Fruit fly (Drosophila melanogaster) whole organism, larva: Measurements from ENCODE around the gene mRpL2.

Experiments used
- noc ChIP-seq: fragments of 200-800 bp; sonication (Bioruptor generic); optimal IDR thresholded peaks from 3 replicates; lab custom pipeline; 2019; ENCODE audit warnings: missing biosample characterization, mild to moderate bottlenecking, missing genetic modification characterization, moderate library complexity

mRpL2 gene

DNA sequence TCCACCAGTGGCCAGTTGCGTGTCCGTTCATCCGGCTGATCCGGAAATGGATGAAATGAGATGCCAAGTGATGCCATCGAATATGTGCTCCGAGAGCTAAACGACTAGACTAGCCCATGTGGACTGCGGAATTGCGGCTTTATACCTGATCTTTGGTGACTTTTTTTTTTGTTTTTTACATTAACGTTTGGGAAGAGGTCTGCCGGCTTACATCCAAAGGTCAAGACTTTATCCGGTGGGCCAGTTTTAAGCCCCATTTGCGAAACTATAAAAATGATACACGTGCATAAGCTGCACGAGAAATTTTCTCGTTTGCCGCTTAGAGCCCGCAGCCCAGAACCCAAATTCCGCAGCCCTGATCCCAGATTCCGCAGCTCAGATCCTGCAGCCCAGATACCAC, 17.7 kb upstream of the mRpL2 start, which contains the start of gene Elo68alpha:
Elo68alpha (minus strand) TSS at position 101 of the 400 bp plus-strand sequence.
- TF ChIP-seq noc (tag; lab: Kevin White, UChicago) = no peak

DNA sequence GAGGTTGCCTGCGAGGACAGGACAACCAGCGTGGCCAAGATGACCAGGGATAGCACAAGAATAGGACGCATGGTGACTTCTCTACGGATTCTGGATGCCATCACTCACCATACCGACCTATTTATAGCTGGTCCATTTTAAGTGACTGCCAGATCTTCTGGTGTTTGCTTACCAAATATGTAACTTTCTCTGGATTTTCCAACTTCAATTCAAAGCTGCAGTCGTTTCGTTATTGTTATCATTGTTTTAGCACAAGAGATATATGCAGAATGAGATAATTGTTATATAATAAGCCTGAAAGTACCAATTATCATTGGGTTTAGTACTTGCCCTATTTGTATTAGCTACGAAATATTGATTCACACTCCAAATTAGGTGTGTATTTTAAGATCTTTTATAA, 16.9 kb upstream of the mRpL2 start, which contains the start of gene CG32071:
CG32071 (minus strand) TSS at position 101 of the 400 bp plus-strand sequence.
- no peak for TF ChIP-seq noc (tag; lab: Kevin White, UChicago)

DNA sequence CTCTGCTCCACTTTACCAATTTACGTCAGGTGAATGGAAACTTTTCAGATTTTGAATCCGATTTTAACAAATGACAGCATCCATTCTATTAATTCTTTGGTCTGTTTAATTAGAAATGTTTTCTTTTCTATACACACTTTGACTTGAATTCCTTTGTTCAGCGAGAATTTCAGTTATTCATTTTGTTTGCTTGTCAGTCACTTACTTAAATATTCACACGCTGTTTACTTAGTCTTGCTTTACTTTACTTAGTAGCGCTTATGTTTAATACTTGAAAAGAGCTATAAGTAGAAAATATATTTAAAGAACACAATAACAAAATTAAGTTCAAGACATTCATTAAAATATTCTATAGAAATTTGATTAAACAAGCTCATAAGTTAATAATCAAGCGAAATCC, 13.2 kb upstream of the mRpL2 start, which contains the start of gene CG32073:
CG32073 (minus strand) TSS at position 151 of the 400 bp plus-strand sequence.
- TF ChIP-seq noc (tag; lab: Kevin White, UChicago) = no peak

DNA sequence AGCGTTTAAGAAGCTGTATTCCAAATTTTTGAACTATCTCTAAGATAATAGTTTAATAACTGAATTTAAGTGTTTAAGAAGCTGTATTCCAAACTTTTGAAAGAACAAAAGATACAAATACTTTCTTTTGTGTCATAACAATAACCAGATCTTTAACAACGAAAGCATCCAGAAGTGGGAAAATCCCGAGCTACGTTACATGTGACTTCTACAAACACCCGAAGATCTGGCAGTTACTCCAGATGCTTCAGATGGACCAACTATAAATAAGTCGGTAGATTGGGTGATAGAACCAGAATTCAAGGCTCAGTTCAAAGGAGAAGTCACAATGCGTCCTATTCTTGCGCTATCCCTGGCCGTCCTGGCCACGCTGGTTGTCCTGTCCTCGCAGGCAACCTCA, 12.7 kb upstream of the mRpL2 start, which contains the start of gene CG12522:
CG12522 (plus strand) TSS at position 301 of the 400 bp plus-strand sequence.
- TF ChIP-seq noc (tag; lab: Kevin White, UChicago) = no peak

DNA sequence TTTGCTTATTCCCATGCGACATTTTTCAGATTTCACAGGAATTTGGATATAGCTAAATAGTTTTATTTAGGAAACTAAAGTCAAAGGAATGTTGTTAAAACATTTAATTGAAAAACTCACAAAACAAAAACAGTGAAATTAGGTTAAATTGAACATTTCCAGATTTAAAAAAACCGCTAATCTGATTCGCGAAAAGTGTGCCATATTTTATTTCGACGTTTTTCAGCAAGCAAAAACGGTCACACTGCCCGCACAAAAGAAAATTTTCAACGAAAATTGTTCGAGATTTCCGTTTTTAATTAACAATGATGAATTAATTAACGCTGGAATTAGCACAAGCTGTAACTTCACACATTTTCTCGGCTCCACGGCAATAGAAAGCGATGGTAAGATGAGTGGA, 11.2 kb upstream of the mRpL2 start, which contains the start of the genes CG34012 and emei:
CG34012 (minus strand) TSS at position 52 of the 400 bp plus-strand sequence.
emei (plus strand) TSS at position 237 of the 400 bp plus-strand sequence.
- TF ChIP-seq noc (tag; lab: Kevin White, UChicago) = no peak

DNA sequence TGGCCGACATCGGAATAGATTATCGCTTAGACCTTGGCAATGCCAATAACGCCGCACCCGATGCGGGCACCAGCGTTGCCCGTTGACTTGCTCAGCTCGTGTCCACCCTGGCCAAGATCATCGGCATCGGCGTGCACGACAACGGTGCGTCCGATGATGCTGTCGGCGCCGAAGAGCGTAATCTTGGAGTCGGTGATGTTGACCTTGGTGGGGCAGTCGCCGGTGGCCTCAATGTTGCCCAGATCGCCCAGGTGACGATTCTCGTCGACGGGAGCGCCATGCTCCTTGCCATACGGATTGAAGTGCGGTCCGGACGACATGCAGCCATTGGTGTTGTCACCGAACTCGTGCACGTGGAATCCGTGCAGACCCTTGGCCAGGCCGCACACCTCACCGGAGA, 8.2 kb upstream of the mRpL2 start:
- TF ChIP-seq noc (tag; lab: Kevin White, UChicago) = no peak

DNA sequence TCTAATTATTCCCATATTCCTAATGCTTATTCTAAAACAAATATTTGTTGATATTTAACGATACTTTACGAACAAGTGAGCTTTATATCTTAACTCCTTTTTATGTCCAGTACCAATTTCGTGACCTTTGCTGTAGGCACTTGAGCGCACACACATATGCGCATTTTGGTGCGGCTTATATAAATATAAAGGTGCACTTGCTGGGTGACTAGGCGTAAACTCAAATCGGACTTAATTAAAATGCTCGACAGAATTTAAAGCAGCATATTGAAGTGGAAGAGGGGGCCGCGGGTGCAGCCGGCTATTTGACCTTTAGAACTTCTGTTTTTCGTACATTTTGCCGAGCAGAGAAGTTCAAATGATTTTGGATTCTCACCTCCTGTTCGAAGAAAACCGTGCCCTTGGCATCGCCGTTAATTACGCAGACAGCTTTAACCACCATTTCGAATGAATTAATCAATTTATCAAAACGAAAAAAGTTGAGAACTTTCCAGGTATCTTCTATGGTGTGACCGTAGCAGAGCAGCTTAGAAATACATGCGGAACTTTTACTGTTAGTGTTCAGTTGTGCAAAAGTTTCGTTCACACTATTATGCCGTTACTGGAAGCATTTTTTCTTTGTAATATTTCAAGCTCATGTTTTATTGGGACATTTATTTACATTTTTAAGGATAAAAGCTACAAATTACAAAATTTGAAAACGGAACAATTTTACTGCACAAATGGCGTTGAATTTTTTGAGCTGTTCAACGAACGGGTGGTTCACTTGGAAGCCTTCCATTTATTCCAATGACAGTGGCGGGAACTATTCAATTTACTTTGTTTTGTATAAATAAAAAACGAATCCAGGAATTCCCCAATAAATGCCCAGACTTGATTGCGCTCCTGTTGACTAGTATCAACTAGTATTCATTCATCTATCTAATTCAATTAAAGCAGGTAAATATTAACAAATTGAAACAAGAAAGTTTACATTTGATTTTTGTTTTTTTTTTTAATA, 7.1 kb upstream of the mRpL2 start, which contains the start of gene Sod1:
Sod1 (minus strand) TSS at position 543 of the 1,000 bp plus-strand sequence.
- TF ChIP-seq noc (tag; lab: Kevin White, UChicago) = peak; percentile 44

DNA sequence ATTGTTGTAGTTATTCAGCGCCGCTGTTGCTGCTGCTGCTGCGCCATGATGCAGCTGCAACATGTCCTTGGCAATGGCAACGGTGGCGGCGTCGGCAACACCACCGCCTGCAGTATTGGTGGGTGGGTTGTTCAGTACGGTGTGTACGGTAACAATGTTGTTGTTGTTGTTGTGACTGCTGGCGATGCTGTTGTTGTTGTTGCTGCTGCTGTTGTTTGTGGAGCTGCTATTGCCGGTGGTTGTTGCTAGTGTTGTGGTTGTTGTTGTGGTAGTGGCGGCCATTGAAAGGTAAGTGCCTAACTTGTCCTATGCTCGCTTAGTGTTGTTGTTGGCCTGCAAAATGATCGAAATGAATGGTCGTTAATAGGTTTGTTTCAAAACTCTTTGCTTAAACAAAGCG, 2.9 kb upstream of the mRpL2 start:
- TF ChIP-seq noc (tag; lab: Kevin White, UChicago) = no peak

DNA sequence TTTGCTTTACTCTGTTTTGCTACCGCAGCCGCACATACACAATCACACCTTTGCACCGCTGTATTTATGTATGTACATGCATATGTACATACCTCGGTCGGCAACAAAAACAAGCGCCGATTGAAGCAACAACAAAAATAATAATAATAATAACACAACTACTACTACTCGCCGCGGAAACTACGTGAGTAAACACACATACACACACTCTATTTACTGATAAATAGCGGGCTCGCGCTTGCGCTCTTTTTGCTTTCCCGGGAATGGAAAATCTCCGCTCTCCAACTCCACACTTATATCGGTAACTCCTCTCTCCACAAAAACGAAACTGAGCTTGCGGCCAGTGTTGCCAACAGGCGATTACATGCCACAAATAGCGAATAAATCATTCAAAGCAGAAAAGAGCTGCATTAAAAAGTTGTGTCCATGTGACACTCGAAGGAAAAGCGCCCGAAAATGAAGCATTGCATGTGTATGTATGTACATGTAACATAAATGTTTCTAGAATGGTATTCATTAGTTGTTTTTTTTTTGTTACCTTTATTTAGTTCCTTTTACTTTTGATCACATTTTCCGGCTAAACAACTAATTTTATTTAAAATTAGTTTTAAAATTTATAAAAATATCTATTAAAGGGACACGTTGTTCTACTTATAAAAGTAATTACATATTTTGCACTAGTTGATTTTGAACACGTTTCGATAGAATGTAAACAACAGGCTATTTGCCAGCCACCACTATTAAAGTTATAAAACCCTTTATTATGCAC, 1.8 kb upstream of the mRpL2 start:
- peak; percentile 38 for TF ChIP-seq noc (tag; lab: Kevin White, UChicago)

DNA sequence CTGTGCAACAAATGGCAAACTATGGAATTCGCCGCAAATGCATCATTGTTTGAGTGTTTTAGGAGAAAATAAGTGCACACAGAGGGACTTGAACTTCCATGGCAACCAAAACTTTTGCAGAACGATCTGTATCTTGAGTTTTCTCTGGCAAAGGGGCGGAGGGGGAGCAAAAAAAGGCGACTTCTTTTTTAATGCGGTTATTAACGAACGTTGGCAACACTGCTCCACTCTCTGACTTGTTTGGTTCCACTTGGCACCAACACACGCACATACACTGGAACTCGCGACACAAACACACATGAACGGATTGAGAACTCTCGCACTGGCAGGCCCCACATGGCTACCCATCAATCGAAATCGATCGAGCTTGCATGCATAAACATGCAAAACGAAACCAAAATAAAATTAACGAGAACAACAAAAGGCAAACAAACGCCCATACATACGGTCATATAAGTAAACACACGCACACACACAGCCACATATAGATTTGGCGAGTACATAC, 1.2 kb upstream of the mRpL2 start:
- no peak for TF ChIP-seq noc (tag; lab: Kevin White, UChicago)

DNA sequence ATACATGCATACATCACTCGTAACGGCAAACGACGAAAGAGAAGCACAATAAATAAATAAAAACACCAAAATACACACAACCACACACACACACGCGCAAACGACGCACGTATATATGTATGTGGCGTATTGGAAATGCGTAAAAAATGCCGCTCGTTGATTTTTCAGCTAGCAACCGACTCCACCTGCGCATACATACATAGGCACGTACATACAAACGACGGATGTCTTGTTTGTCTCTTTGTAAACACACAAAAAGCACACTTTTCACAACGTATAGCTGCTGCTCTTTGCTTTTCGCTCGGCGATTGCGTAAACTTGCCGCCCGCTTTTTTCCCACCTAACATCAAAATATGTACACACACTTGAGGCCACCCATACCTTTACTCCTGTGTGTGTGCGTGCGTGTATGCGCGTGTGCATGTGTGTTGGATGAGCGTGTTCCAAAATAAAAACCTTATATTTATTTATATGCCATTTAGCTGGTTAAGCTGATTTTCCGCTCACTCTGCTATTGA, 687 bp upstream of the mRpL2 start:
- peak; percentile 8 for TF ChIP-seq noc (tag; lab: Kevin White, UChicago)

DNA sequence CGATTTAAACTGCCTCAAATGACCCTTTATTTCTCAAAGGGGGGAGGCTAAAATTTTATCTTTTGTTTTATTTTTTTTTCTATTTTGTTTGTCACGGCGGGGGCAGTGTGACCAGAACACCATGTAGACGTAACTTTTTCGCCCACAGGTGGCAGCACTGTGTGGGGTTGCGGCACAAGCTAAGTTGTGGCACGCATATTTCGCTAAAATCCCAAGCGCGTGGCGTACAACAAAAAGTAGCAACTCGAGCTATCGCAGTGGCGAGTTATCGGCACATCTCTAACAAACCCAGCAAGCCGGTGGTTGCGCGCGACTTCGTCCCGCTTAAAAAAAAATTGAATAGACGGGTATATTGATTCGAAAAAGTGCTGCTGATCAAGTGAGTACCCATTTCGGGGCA, 2.4 kb downstream of the mRpL2 start, which contains the start of the genes Ufd1 and NaPi-III:
Ufd1 (minus strand) TSS at position 129 of the 400 bp plus-strand sequence.
NaPi-III (plus strand) TSS at position 261 of the 400 bp plus-strand sequence.
- TF ChIP-seq noc (tag; lab: Kevin White, UChicago) = peak; percentile 22

DNA sequence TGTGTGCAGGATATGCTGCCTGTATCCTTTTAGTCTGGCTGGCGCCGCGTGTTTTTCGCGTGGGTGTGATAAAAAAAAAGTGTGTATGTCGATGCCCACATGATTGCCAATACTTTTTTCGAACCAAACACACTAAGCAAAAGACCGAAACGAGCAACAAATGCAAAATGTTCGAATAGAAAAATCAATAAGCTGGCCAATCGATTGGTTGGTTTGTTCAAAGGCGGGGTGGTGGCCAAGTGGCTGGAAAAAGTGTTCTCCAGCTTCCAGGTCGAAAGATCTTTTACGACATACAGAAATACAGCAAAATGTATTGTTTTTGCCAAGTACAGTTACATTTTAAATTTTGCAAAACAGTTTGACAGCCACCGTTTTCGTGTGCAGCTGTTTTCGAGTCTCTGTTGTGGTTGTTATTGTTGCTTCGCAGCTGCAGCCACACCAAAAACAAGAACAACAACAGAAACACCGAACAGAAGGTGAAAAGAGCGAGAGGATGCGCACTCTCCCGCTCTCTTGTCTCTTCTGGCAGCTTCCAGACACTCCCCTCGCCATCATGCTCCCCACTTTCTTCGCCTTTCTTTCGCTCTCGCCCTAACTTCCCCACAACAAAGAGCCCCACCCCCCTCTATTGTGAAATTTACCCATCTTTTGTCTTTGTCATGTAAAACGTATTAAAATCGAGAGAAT, 3.1 kb downstream of the mRpL2 start:
- TF ChIP-seq noc (tag; lab: Kevin White, UChicago) = no peak

DNA sequence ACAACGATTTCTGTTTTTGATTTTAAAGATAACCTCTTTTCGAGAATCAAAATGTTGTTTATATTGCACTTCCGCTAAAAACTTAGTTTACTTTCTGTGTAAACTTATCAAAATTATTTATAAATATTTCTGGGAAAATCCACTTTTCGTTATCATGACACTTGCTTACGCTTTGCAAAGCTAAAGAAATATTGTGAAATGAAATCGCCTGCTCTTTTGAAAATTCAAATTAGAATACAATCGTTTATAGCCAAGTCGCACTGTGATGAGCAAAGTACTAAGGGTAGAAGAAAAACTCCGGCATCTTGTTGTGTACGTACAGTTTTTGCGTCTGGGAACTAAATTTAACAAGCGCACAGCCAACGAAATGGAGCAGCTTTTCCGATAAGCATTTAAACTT, 3.8 kb downstream of the mRpL2 start:
- TF ChIP-seq noc (tag; lab: Kevin White, UChicago) = no peak
